Fruit fly (Drosophila melanogaster): ENCODE measurements around the gene mtgo.

Gene mtgo

dm6 chr2L:16653541-16653940 lies 108.7 kb downstream of the mtgo start:
- TF ChIP-seq toe (GFP tag; optimal IDR thresholded peaks at IDR 0.05) = peak; percentile 59
- TF ChIP-seq tj (GFP tag; optimal IDR thresholded peaks at IDR 0.05) = peak; percentile 81
- no peak for TF ChIP-seq CG5204 (GFP tag; optimal IDR thresholded peaks at IDR 0.05)
- no peak for TF ChIP-seq cic (GFP tag; optimal IDR thresholded peaks at IDR 0.05)
- TF ChIP-seq kay (GFP tag; ENCODE audit: borderline replicate concordance) = peak; percentile 96
- TF ChIP-seq Mnt (GFP tag; optimal IDR thresholded peaks at IDR 0.05) = no peak
- TF ChIP-seq Clk (GFP tag; optimal IDR thresholded peaks at IDR 0.05) = no peak
- no peak for TF ChIP-seq CG14711 (tag; optimal IDR thresholded peaks at IDR 0.05)
- TF ChIP-seq CG12768 (GFP tag; optimal IDR thresholded peaks at IDR 0.05) = peak; percentile 60

- TF ChIP-seq CG12768 (GFP tag; optimal IDR thresholded peaks at IDR 0.05) (no peak), CG33017 (tag; optimal IDR thresholded peaks at IDR 0.05) (peak; percentile 49), Crg-1 (GFP tag; optimal IDR thresholded peaks at IDR 0.05) (no peak), cic (GFP tag; optimal IDR thresholded peaks at IDR 0.05) (no peak), CG1620 (GFP tag; optimal IDR thresholded peaks at IDR 0.05) (peak; percentile 22), Clk (GFP tag; optimal IDR thresholded peaks at IDR 0.05) (no peak), Mnt (GFP tag; optimal IDR thresholded peaks at IDR 0.05) (no peak), CG7045 (GFP tag; optimal IDR thresholded peaks at IDR 0.05) (peak; percentile 2), toe (GFP tag; optimal IDR thresholded peaks at IDR 0.05) (peak; percentile 41), CG7101 (tag; optimal IDR thresholded peaks at IDR 0.05) (peak; percentile 66), Hr96 (GFP tag; optimal IDR thresholded peaks at IDR 0.05) (peak; percentile 28), kay (GFP tag; ENCODE audit: borderline replicate concordance) (no peak), CG14711 (tag; optimal IDR thresholded peaks at IDR 0.05) (peak; percentile 67), cnc (optimal IDR thresholded peaks at IDR 0.05) (no peak), CG11617 (GFP tag; optimal IDR thresholded peaks at IDR 0.05) (no peak), ovo (GFP tag; optimal IDR thresholded peaks at IDR 0.05) (no peak), CG5204 (GFP tag; optimal IDR thresholded peaks at IDR 0.05) (peak; percentile 46), pad (GFP tag; optimal IDR thresholded peaks at IDR 0.05) (peak; percentile 33), tj (GFP tag; optimal IDR thresholded peaks at IDR 0.05) (peak; percentile 32)
Measured at dm6 chr2L:16656692-16657109, 111.9 kb downstream of the mtgo start.

- TF ChIP-seq kay (GFP tag; ENCODE audit: borderline replicate concordance) = no peak
- TF ChIP-seq CG12768 (GFP tag; optimal IDR thresholded peaks at IDR 0.05) = no peak
- TF ChIP-seq cnc (optimal IDR thresholded peaks at IDR 0.05) = no peak
- no peak for TF ChIP-seq Crg-1 (GFP tag; optimal IDR thresholded peaks at IDR 0.05)
- no peak for TF ChIP-seq cic (GFP tag; optimal IDR thresholded peaks at IDR 0.05)
- no peak for TF ChIP-seq CG7045 (GFP tag; optimal IDR thresholded peaks at IDR 0.05)
- no peak for TF ChIP-seq CG5204 (GFP tag; optimal IDR thresholded peaks at IDR 0.05)
- no peak for TF ChIP-seq Clk (GFP tag; optimal IDR thresholded peaks at IDR 0.05)
- TF ChIP-seq CG33017 (tag; optimal IDR thresholded peaks at IDR 0.05) = no peak
- no peak for TF ChIP-seq pad (GFP tag; optimal IDR thresholded peaks at IDR 0.05)
- no peak for TF ChIP-seq tj (GFP tag; optimal IDR thresholded peaks at IDR 0.05)
- TF ChIP-seq CG1620 (GFP tag; optimal IDR thresholded peaks at IDR 0.05) = no peak
- no peak for TF ChIP-seq CG14711 (tag; optimal IDR thresholded peaks at IDR 0.05)
- no peak for TF ChIP-seq Hr96 (GFP tag; optimal IDR thresholded peaks at IDR 0.05)
- no peak for TF ChIP-seq Mnt (GFP tag; optimal IDR thresholded peaks at IDR 0.05)
- TF ChIP-seq bab1 (GFP tag; optimal IDR thresholded peaks at IDR 0.05) = no peak
Measured at dm6 chr2L:16657467-16657866, 112.7 kb downstream of the mtgo start.

dm6 chr2L:16672290-16672689 lies 127.5 kb downstream of the mtgo start:
- TF ChIP-seq Mnt (GFP tag; optimal IDR thresholded peaks at IDR 0.05) = no peak
- TF ChIP-seq bab1 (GFP tag; optimal IDR thresholded peaks at IDR 0.05) = no peak
- peak; percentile 66 for TF ChIP-seq CG7045 (GFP tag; optimal IDR thresholded peaks at IDR 0.05)
- TF ChIP-seq CG1620 (GFP tag; optimal IDR thresholded peaks at IDR 0.05) = no peak
- TF ChIP-seq CG7101 (tag; optimal IDR thresholded peaks at IDR 0.05) = peak; percentile 25
- TF ChIP-seq CG33017 (tag; optimal IDR thresholded peaks at IDR 0.05) = peak; percentile 51
- no peak for TF ChIP-seq tj (GFP tag; optimal IDR thresholded peaks at IDR 0.05)
- no peak for TF ChIP-seq Crg-1 (GFP tag; optimal IDR thresholded peaks at IDR 0.05)
- peak; percentile 22 for TF ChIP-seq CG14711 (tag; optimal IDR thresholded peaks at IDR 0.05)
- peak; percentile 55 for TF ChIP-seq Hr96 (GFP tag; optimal IDR thresholded peaks at IDR 0.05)
- TF ChIP-seq Clk (GFP tag; optimal IDR thresholded peaks at IDR 0.05) = peak; percentile 13
- peak; percentile 50 for TF ChIP-seq CG5204 (GFP tag; optimal IDR thresholded peaks at IDR 0.05)
- TF ChIP-seq pad (GFP tag; optimal IDR thresholded peaks at IDR 0.05) = no peak
- TF ChIP-seq toe (GFP tag; optimal IDR thresholded peaks at IDR 0.05) = peak; percentile 57
- TF ChIP-seq CG12768 (GFP tag; optimal IDR thresholded peaks at IDR 0.05) = peak; percentile 59
- TF ChIP-seq cnc (optimal IDR thresholded peaks at IDR 0.05) = no peak
- TF ChIP-seq CG11617 (GFP tag; optimal IDR thresholded peaks at IDR 0.05) = no peak
- no peak for TF ChIP-seq kay (GFP tag; ENCODE audit: borderline replicate concordance)
- no peak for TF ChIP-seq ovo (GFP tag; optimal IDR thresholded peaks at IDR 0.05)
- no peak for TF ChIP-seq cic (GFP tag; optimal IDR thresholded peaks at IDR 0.05)

dm6 chr2L:16676651-16677359 lies 132.0 kb downstream of the mtgo start, which contains the start of the genes Trpgamma and her:
Gene Trpgamma (minus strand): TSS chr2L:16676701.
Gene her (plus strand): TSS chr2L:16677185.
- peak; percentile 26 for TF ChIP-seq Mnt (GFP tag; optimal IDR thresholded peaks at IDR 0.05)
- peak; percentile 3 for TF ChIP-seq Hr96 (GFP tag; optimal IDR thresholded peaks at IDR 0.05)
- peak; percentile 40 for TF ChIP-seq tj (GFP tag; optimal IDR thresholded peaks at IDR 0.05)
- no peak for TF ChIP-seq toe (GFP tag; optimal IDR thresholded peaks at IDR 0.05)
- TF ChIP-seq cic (GFP tag; optimal IDR thresholded peaks at IDR 0.05) = no peak
- TF ChIP-seq ovo (GFP tag; optimal IDR thresholded peaks at IDR 0.05) = peak; percentile 15
- TF ChIP-seq Crg-1 (GFP tag; optimal IDR thresholded peaks at IDR 0.05) = peak; percentile 53
- TF ChIP-seq CG14711 (tag; optimal IDR thresholded peaks at IDR 0.05) = peak; percentile 20
- peak; percentile 31 for TF ChIP-seq CG1620 (GFP tag; optimal IDR thresholded peaks at IDR 0.05)
- no peak for TF ChIP-seq pad (GFP tag; optimal IDR thresholded peaks at IDR 0.05)
- TF ChIP-seq bab1 (GFP tag; optimal IDR thresholded peaks at IDR 0.05) = peak; percentile 70
- no peak for TF ChIP-seq CG12768 (GFP tag; optimal IDR thresholded peaks at IDR 0.05)
- no peak for TF ChIP-seq cnc (optimal IDR thresholded peaks at IDR 0.05)
- TF ChIP-seq CG7101 (tag; optimal IDR thresholded peaks at IDR 0.05) = peak; percentile 62
- TF ChIP-seq CG11617 (GFP tag; optimal IDR thresholded peaks at IDR 0.05) = no peak
